Fruit fly (Drosophila melanogaster) whole organism, embryonic: ENCODE data around the gene AhcyL1.
A peak's percentile ranks its signal among the peaks of the same experiment; 100 is the strongest.

Experiments used
- Antp ChIP-seq: fragments of 200-800 bp; sonication (Bioruptor generic); optimal IDR thresholded peaks from 3 replicates; lab custom pipeline; 2016; ENCODE audit warnings: missing biosample characterization, missing genetic modification characterization
- Asciz ChIP-seq: fragments of 200-800 bp; sonication (Bioruptor generic); optimal IDR thresholded peaks from 2 replicates; lab custom pipeline; 2017; ENCODE audit warnings: missing biosample characterization, mild to moderate bottlenecking, missing genetic modification characterization, missing genetic modification reagents
- CG13296 ChIP-seq: fragments of 200-800 bp; sonication (Bioruptor generic); optimal IDR thresholded peaks from 3 replicates; lab custom pipeline; 2018; ENCODE audit warnings: missing biosample characterization, mild to moderate bottlenecking, missing genetic modification characterization
- CG16813 ChIP-seq: fragments of 200-800 bp; sonication (Bioruptor generic); IDR thresholded peaks from 3 replicates; pipeline ENCODE4 v1.3.6; 2022; ENCODE audit warnings: missing biosample characterization, missing genetic modification characterization; ENCODE audit not compliant: partially characterized antibody
- CG18764 ChIP-seq: fragments of 200-800 bp; sonication (Bioruptor generic); optimal IDR thresholded peaks from 3 replicates; lab custom pipeline; 2016; ENCODE audit warnings: missing biosample characterization, missing genetic modification characterization
- CG33557 ChIP-seq: fragments of 200-800 bp; sonication (Bioruptor generic); optimal IDR thresholded peaks from 2 replicates; lab custom pipeline; 2019; ENCODE audit warnings: missing biosample characterization, mild to moderate bottlenecking, missing genetic modification characterization, moderate library complexity
- CG34224 ChIP-seq: fragments of 200-800 bp; sonication (Bioruptor generic); IDR thresholded peaks from 3 replicates; pipeline ENCODE4 v1.3.6; 2022; ENCODE audit warnings: missing biosample characterization, missing genetic modification characterization; ENCODE audit not compliant: partially characterized antibody
- CG4617 ChIP-seq: fragments of 200-800 bp; sonication (Bioruptor generic); optimal IDR thresholded peaks from 3 replicates; lab custom pipeline; 2016; ENCODE audit warnings: missing biosample characterization, missing genetic modification characterization, borderline replicate concordance
- CG6689 ChIP-seq: fragments of 200-800 bp; sonication (Bioruptor generic); IDR thresholded peaks from 2 replicates; pipeline ENCODE4 v1.3.6; 2022; ENCODE audit warnings: missing biosample characterization, missing genetic modification characterization
- CG8290 ChIP-seq, 3 experiments: fragments of 200-800 bp; sonication (Bioruptor generic); optimal IDR thresholded peaks; 2 replicates each; lab custom pipeline; 2016 to 2019; ENCODE audit warnings: missing biosample characterization in 3 of 3, missing genetic modification characterization in 3 of 3, mild to moderate bottlenecking in 2 of 3, moderate library complexity in 1 of 3
- CG8924 ChIP-seq: fragments of 200-800 bp; optimal IDR thresholded peaks from 3 replicates; lab custom pipeline; 2019; ENCODE audit warnings: missing biosample characterization, mild to moderate bottlenecking, missing genetic modification characterization, moderate library complexity
- CG9727 ChIP-seq: fragments of 200-800 bp; sonication (Bioruptor generic); optimal IDR thresholded peaks from 3 replicates; lab custom pipeline; 2017; ENCODE audit warnings: missing biosample characterization, mild to moderate bottlenecking, missing genetic modification characterization
- CoRest ChIP-seq: fragments of 200-800 bp; sonication (Bioruptor generic); optimal IDR thresholded peaks from 3 replicates; lab custom pipeline; 2018; ENCODE audit warnings: missing biosample characterization, mild to moderate bottlenecking, missing genetic modification characterization, moderate library complexity
- D ChIP-seq, 2 experiments: fragments of 200-800 bp in 1 of 2; fragments of >200 bp in 1 of 2; sonication (Bioruptor generic) in 1 of 2; optimal IDR thresholded peaks; 2 replicates in 1 of 2; 3 replicates in 1 of 2; lab custom pipeline; 2017; ENCODE audit warnings: mild to moderate bottlenecking in 1 of 2, missing biosample characterization in 1 of 2, missing genetic modification characterization in 1 of 2, missing genetic modification reagents in 1 of 2
- HLHmδ ChIP-seq: fragments of 200-800 bp; sonication (Bioruptor generic); optimal IDR thresholded peaks from 2 replicates; lab custom pipeline; 2018; ENCODE audit warnings: missing biosample characterization, mild to moderate bottlenecking, missing genetic modification characterization, moderate library complexity
- Hand ChIP-seq: fragments of 200-800 bp; sonication (Bioruptor generic); optimal IDR thresholded peaks from 2 replicates; lab custom pipeline; 2017; ENCODE audit warnings: mild to moderate bottlenecking, missing biosample characterization, missing genetic modification reagents, missing genetic modification characterization
- HmgZ ChIP-seq: fragments of 200-800 bp; sonication (Bioruptor generic); optimal IDR thresholded peaks from 2 replicates; lab custom pipeline; 2018; ENCODE audit warnings: missing biosample characterization, mild to moderate bottlenecking, missing genetic modification characterization
- MBD-R2 ChIP-seq: fragments of 200-800 bp; sonication (Bioruptor generic); IDR thresholded peaks from 2 replicates; pipeline ENCODE4 v1.3.6; 2022; ENCODE audit warnings: missing biosample characterization, missing genetic modification characterization
- Poxn ChIP-seq: fragments of 200-800 bp; sonication (Bioruptor generic); IDR thresholded peaks from 2 replicates; pipeline ENCODE4 v1.3.6; 2022; ENCODE audit warnings: missing biosample characterization, missing genetic modification characterization
- Ptx1 ChIP-seq: fragments of 200-800 bp; sonication (Bioruptor generic); IDR thresholded peaks from 2 replicates; pipeline ENCODE4 v1.3.6; 2022; ENCODE audit warnings: missing biosample characterization, missing genetic modification characterization
- Rfx ChIP-seq: fragments of 200-800 bp; sonication (Bioruptor generic); IDR thresholded peaks from 2 replicates; pipeline ENCODE4 v1.3.6; 2022; ENCODE audit warnings: missing biosample characterization, missing genetic modification characterization
- Rx ChIP-seq: fragments of 200-800 bp; sonication (Bioruptor generic); IDR thresholded peaks from 2 replicates; pipeline ENCODE4 v1.3.6; 2022; ENCODE audit warnings: missing biosample characterization, missing genetic modification characterization
- Tbp ChIP-seq: fragments of >200 bp; optimal IDR thresholded peaks from 2 replicates; lab custom pipeline; 2018; ENCODE audit warnings: missing biosample characterization, missing genetic modification characterization
- Trl ChIP-seq, 3 experiments: fragments of >200 bp in 2 of 3; fragments of 200-800 bp in 1 of 3; sonication (Bioruptor generic) in 1 of 3; optimal IDR thresholded peaks; 2 replicates in 1 of 3; 3 replicates in 2 of 3; lab custom pipeline; 2016 to 2017; ENCODE audit warnings: missing biosample characterization in 1 of 3, missing genetic modification characterization in 1 of 3
- ab ChIP-seq: fragments of 200-800 bp; sonication (Bioruptor generic); optimal IDR thresholded peaks from 2 replicates; lab custom pipeline; 2016; ENCODE audit warnings: missing biosample characterization, missing genetic modification characterization
- amos ChIP-seq: fragments of 200-800 bp; sonication (Bioruptor generic); IDR thresholded peaks from 2 replicates; pipeline ENCODE4 v1.3.6; 2022; ENCODE audit warnings: missing biosample characterization, missing genetic modification characterization; ENCODE audit not compliant: partially characterized antibody
- bab2 ChIP-seq: fragments of 200-800 bp; sonication (Bioruptor generic); optimal IDR thresholded peaks from 2 replicates; lab custom pipeline; 2016; ENCODE audit warnings: missing biosample characterization, missing genetic modification characterization
- bsh ChIP-seq, 2 experiments: fragments of 200-800 bp; sonication (Bioruptor generic); optimal IDR thresholded peaks; 2 replicates each; lab custom pipeline; 2017 to 2018; ENCODE audit warnings: mild to moderate bottlenecking in 2 of 2, missing biosample characterization in 2 of 2, missing genetic modification characterization in 2 of 2, moderate library complexity in 1 of 2
- chn ChIP-seq: fragments of 200-800 bp; sonication (Bioruptor generic); optimal IDR thresholded peaks from 2 replicates; lab custom pipeline; 2016; ENCODE audit warnings: missing biosample characterization, missing genetic modification characterization
- ci ChIP-seq: fragments of 200-800 bp; sonication (Bioruptor generic); IDR thresholded peaks from 3 replicates; pipeline ENCODE4 v1.3.6; 2022; ENCODE audit warnings: missing biosample characterization, missing genetic modification characterization
- crp ChIP-seq, 2 experiments: fragments of 200-800 bp; sonication (Bioruptor generic); optimal IDR thresholded peaks; 2 replicates in 1 of 2; 3 replicates in 1 of 2; lab custom pipeline; 2017; ENCODE audit warnings: missing biosample characterization in 2 of 2, missing genetic modification characterization in 2 of 2, mild to moderate bottlenecking in 1 of 2, moderate library complexity in 1 of 2
- ewg ChIP-seq: fragments of 200-800 bp; sonication (Bioruptor generic); optimal IDR thresholded peaks from 3 replicates; lab custom pipeline; 2017; ENCODE audit warnings: mild to moderate bottlenecking, missing biosample characterization, missing genetic modification reagents, missing genetic modification characterization
- exex ChIP-seq: fragments of 200-800 bp; sonication (Bioruptor generic); optimal IDR thresholded peaks from 4 replicates; lab custom pipeline; 2018; ENCODE audit warnings: missing biosample characterization, mild to moderate bottlenecking, missing genetic modification characterization, moderate library complexity
- gcm2 ChIP-seq: fragments of 200-800 bp; sonication (Bioruptor generic); optimal IDR thresholded peaks from 2 replicates; lab custom pipeline; 2016; ENCODE audit warnings: missing biosample characterization, missing genetic modification characterization
- gem ChIP-seq: fragments of 200-800 bp; sonication (Bioruptor generic); optimal IDR thresholded peaks from 2 replicates; lab custom pipeline; 2019; ENCODE audit warnings: missing biosample characterization, mild to moderate bottlenecking, missing genetic modification characterization, moderate library complexity
- inv ChIP-seq: fragments of 200-800 bp; sonication (Bioruptor generic); IDR thresholded peaks from 2 replicates; pipeline ENCODE4 v1.3.6; 2022; ENCODE audit warnings: missing biosample characterization, missing genetic modification characterization; ENCODE audit not compliant: partially characterized antibody
- maf-S ChIP-seq: fragments of 200-800 bp; sonication (Bioruptor generic); optimal IDR thresholded peaks from 2 replicates; lab custom pipeline; 2016; ENCODE audit warnings: missing biosample characterization, missing genetic modification characterization
- row ChIP-seq: fragments of 200-800 bp; sonication (Bioruptor generic); IDR thresholded peaks from 3 replicates; pipeline ENCODE4 v1.3.6; 2022; ENCODE audit warnings: missing biosample characterization, missing genetic modification characterization
- sc ChIP-seq, 3 experiments: fragments of >200 bp in 2 of 3; fragments of 200-800 bp in 1 of 3; sonication (Bioruptor generic) in 1 of 3; optimal IDR thresholded peaks; 2 replicates in 2 of 3; 3 replicates in 1 of 3; lab custom pipeline; 2017; ENCODE audit warnings: mild to moderate bottlenecking in 1 of 3, missing biosample characterization in 1 of 3, missing genetic modification characterization in 1 of 3, missing genetic modification reagents in 1 of 3
- seq ChIP-seq: fragments of 200-800 bp; sonication (Bioruptor generic); IDR thresholded peaks from 2 replicates; pipeline ENCODE4 v1.3.6; 2022; ENCODE audit warnings: missing biosample characterization, missing genetic modification characterization
- slou ChIP-seq: fragments of 200-800 bp; sonication (Bioruptor generic); optimal IDR thresholded peaks from 3 replicates; lab custom pipeline; 2016; ENCODE audit warnings: missing biosample characterization, missing genetic modification characterization
- sna ChIP-seq: fragments of 200-800 bp; sonication (Bioruptor generic); IDR thresholded peaks from 2 replicates; pipeline ENCODE4 v1.3.6; 2022; ENCODE audit warnings: missing biosample characterization, missing genetic modification characterization; ENCODE audit not compliant: partially characterized antibody
- sqz ChIP-seq: fragments of 200-800 bp; sonication (Bioruptor generic); optimal IDR thresholded peaks from 3 replicates; lab custom pipeline; 2018; ENCODE audit warnings: missing biosample characterization, mild to moderate bottlenecking, missing genetic modification characterization
- tap ChIP-seq: fragments of 200-800 bp; optimal IDR thresholded peaks from 3 replicates; lab custom pipeline; 2019; ENCODE audit warnings: missing biosample characterization, mild to moderate bottlenecking, missing genetic modification characterization, moderate library complexity
- tin ChIP-seq: fragments of 200-800 bp; sonication (Bioruptor generic); optimal IDR thresholded peaks from 3 replicates; lab custom pipeline; 2016; ENCODE audit warnings: missing biosample characterization, missing genetic modification characterization
- unc-4 ChIP-seq: fragments of 200-800 bp; sonication (Bioruptor generic); IDR thresholded peaks from 2 replicates; pipeline ENCODE4 v1.3.6; 2022; ENCODE audit warnings: missing biosample characterization, missing genetic modification characterization; ENCODE audit not compliant: partially characterized antibody
- zf30C ChIP-seq: fragments of 200-800 bp; sonication (Bioruptor generic); optimal IDR thresholded peaks from 3 replicates; lab custom pipeline; 2018; ENCODE audit warnings: missing biosample characterization, mild to moderate bottlenecking, missing genetic modification characterization

Gene AhcyL1

dm6 chr3L:2805956-2806527 is 33.9 kb upstream of the AhcyL1 start (continued):
- TF ChIP-seq maf-S (GFP tag; lab: Kevin White, UChicago): no peak
- peak; percentile 87 for TF ChIP-seq ci (GFP tag; lab: Robert Waterston, UW)
- no peak for TF ChIP-seq inv
- no peak for TF ChIP-seq zf30C
- TF ChIP-seq CG8290 (GFP tag; optimal IDR thresholded peaks at IDR 0.05; lab: Kevin White, UChicago): peak; percentile 51
- peak in 1 of 2 experiments; percentile 27 for TF ChIP-seq CG8290 (tag; optimal IDR thresholded peaks at IDR 0.05; lab: Kevin White, UChicago)
- peak; percentile 72 for TF ChIP-seq Rx
- TF ChIP-seq CoRest (tag; lab: Kevin White, UChicago): peak; percentile 16
- no peak for TF ChIP-seq CG34224 (GFP tag; lab: Robert Waterston, UW)
- peak; percentile 34 for TF ChIP-seq CG8924 (tag; lab: Kevin White, UChicago)
- TF ChIP-seq Ptx1: peak; percentile 86
- TF ChIP-seq CG13296 (GFP tag; lab: Kevin White, UChicago): peak; percentile 33
- no peak for TF ChIP-seq Poxn (GFP tag; lab: Robert Waterston, UW)
- no peak for TF ChIP-seq gcm2 (GFP tag; lab: Kevin White, UChicago)
- TF ChIP-seq bsh (GFP tag; optimal IDR thresholded peaks at IDR 0.05; lab: Kevin White, UChicago): peak in 1 of 2 experiments; percentile 50
- TF ChIP-seq D (optimal IDR thresholded peaks at IDR 0.05; lab: Kevin White, UChicago): no peak
- peak; percentile 58 for TF ChIP-seq D (GFP tag; optimal IDR thresholded peaks at IDR 0.05; lab: Kevin White, UChicago)
- peak; percentile 28 for TF ChIP-seq ewg (GFP tag; lab: Kevin White, UChicago)
- peak; percentile 58 for TF ChIP-seq CG18764 (GFP tag; lab: Kevin White, UChicago)
- peak; percentile 62 for TF ChIP-seq tap (tag; lab: Kevin White, UChicago)
- peak; percentile 95 for TF ChIP-seq Rfx (GFP tag; lab: Robert Waterston, UW)
- no peak for TF ChIP-seq ab (GFP tag; lab: Kevin White, UChicago)
- TF ChIP-seq seq (GFP tag; lab: Robert Waterston, UW): peak; percentile 42; the same call in 1 of the 2 replicates
- no peak for TF ChIP-seq Trl (optimal IDR thresholded peaks at IDR 0.05; lab: Kevin White, UChicago)
- peak; percentile 54 for TF ChIP-seq Trl (GFP tag; optimal IDR thresholded peaks at IDR 0.05; lab: Kevin White, UChicago)
- no peak for TF ChIP-seq CG16813 (GFP tag; lab: Robert Waterston, UW)
- no peak for TF ChIP-seq Hand (GFP tag; lab: Kevin White, UChicago)
- peak; percentile 72 for TF ChIP-seq gem (tag; lab: Kevin White, UChicago)
- TF ChIP-seq MBD-R2: peak; percentile 61
- TF ChIP-seq CG4617 (GFP tag; lab: Kevin White, UChicago): no peak
- TF ChIP-seq sc (optimal IDR thresholded peaks at IDR 0.05; lab: Kevin White, UChicago): no peak
- TF ChIP-seq sc (GFP tag; optimal IDR thresholded peaks at IDR 0.05; lab: Kevin White, UChicago): no peak
- peak; percentile 74 for TF ChIP-seq tin (GFP tag; lab: Kevin White, UChicago)
- peak; percentile 90 for TF ChIP-seq CG6689 (GFP tag; lab: Robert Waterston, UW)
- peak; percentile 68 for TF ChIP-seq Asciz
- TF ChIP-seq CG9727: peak; percentile 75
- TF ChIP-seq Tbp (GFP tag; lab: Kevin White, UChicago): no peak
- no peak for TF ChIP-seq slou
- no peak for TF ChIP-seq exex (tag; lab: Kevin White, UChicago)
- no peak for TF ChIP-seq amos
- TF ChIP-seq CG33557: no peak
- no peak for TF ChIP-seq crp (GFP tag; optimal IDR thresholded peaks at IDR 0.05; lab: Kevin White, UChicago)
- peak; percentile 31 for TF ChIP-seq Antp (GFP tag; lab: Kevin White, UChicago)
- no peak for TF ChIP-seq chn (GFP tag; lab: Kevin White, UChicago)
- peak; percentile 87 for TF ChIP-seq row (GFP tag; lab: Robert Waterston, UW)
- no peak for TF ChIP-seq HmgZ (tag; lab: Kevin White, UChicago)
- peak; percentile 44 for TF ChIP-seq bab2
- no peak for TF ChIP-seq HLHmδ (GFP tag; lab: Kevin White, UChicago)
- TF ChIP-seq sna (GFP tag; lab: Robert Waterston, UW): no peak
- TF ChIP-seq unc-4: no peak
- TF ChIP-seq sqz (GFP tag; lab: Kevin White, UChicago): no peak
